Fruit fly (Drosophila melanogaster): ENCODE results near the gene CG32832.

Gene CG32832

dm6 chr2L:16834402-16834801 is 44.7 kb downstream of the CG32832 start, which contains the start of gene CG13282:
Gene CG13282 (minus strand): TSS chr2L:16834502.
- no peak for TF ChIP-seq psq (optimal IDR thresholded peaks at IDR 0.05)
- TF ChIP-seq Dll (optimal IDR thresholded peaks at IDR 0.05): no peak
- no peak for TF ChIP-seq pan (optimal IDR thresholded peaks at IDR 0.05)
- no peak for TF ChIP-seq EcR (GFP tag; optimal IDR thresholded peaks at IDR 0.05)
- no peak for TF ChIP-seq CG8478 (optimal IDR thresholded peaks at IDR 0.05)
- no peak for TF ChIP-seq usp (GFP tag; optimal IDR thresholded peaks at IDR 0.05)

Measured in whole organism.